Worm (Caenorhabditis elegans) whole organism, L4/young adult: Measurements from ENCODE around the gene skn-1.

Experiments
- W03F9.2 ChIP-seq: fragments of 150-350 bp; optimal IDR thresholded peaks from 2 replicates; lab custom pipeline; 2014; ENCODE audit warnings: missing biosample characterization, missing genetic modification characterization
- dao-5 ChIP-seq: sonication (generic microtip); optimal IDR thresholded peaks from 2 replicates; lab custom pipeline; 2016; ENCODE audit warnings: missing genotype, missing genetic modification characterization, moderate library complexity, missing compliant biosample characterization
- him-1 ChIP-seq: sonication (generic microtip); optimal IDR thresholded peaks from 2 replicates; lab custom pipeline; 2016; ENCODE audit warnings: missing genotype, missing genetic modification reagents, missing genetic modification characterization, missing compliant biosample characterization

skn-1 gene

DNA sequence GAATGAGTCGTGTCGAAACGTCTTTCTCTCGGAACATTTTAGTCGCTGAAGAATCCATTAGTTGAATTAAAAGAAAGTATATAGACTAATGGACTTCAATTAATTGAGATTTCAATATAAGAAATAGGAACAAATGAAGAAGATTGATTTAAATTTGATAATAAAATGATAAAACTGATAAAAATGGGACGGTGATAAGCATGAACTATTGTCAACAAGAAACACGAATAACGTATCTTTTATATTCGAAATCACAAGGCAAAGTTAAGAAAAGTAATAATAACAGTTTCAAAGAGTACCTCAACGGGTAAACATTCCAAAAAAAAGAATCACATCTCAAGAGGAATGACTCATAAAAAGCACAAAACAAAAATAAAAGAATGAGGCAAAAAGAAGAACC is 9.3 kb upstream of the skn-1 start, which contains the start of gene T19E7.6:
TSS of gene T19E7.6 (minus strand) at position 45 of the 400 bp plus-strand sequence.
- TF ChIP-seq him-1 (tag; lab: Kevin White, UChicago), result no peak
- TF ChIP-seq dao-5 (tag; lab: Kevin White, UChicago), result no peak
- no peak for TF ChIP-seq W03F9.2

DNA sequence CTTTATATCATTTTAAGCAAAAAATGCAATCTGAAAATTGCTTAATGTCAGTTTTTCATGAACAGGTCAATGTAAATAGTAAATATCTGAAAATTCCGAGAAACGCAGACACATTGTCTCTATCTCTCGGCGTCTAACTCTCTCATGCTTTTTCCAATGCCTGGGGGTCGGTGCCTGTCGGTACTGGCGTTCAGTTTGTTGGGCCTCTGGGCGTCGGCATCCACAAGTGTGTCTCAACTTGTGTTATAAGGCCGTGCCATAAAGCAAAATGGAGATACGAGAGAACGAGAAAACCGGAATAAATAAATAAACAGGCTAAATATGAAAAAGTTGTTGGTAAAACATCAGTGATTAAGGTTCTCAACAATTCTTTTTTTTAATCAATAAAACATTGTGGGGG is 7.0 kb upstream of the skn-1 start:
- TF ChIP-seq dao-5 (tag; lab: Kevin White, UChicago) (no peak), W03F9.2 (no peak), him-1 (tag; lab: Kevin White, UChicago) (no peak)

DNA sequence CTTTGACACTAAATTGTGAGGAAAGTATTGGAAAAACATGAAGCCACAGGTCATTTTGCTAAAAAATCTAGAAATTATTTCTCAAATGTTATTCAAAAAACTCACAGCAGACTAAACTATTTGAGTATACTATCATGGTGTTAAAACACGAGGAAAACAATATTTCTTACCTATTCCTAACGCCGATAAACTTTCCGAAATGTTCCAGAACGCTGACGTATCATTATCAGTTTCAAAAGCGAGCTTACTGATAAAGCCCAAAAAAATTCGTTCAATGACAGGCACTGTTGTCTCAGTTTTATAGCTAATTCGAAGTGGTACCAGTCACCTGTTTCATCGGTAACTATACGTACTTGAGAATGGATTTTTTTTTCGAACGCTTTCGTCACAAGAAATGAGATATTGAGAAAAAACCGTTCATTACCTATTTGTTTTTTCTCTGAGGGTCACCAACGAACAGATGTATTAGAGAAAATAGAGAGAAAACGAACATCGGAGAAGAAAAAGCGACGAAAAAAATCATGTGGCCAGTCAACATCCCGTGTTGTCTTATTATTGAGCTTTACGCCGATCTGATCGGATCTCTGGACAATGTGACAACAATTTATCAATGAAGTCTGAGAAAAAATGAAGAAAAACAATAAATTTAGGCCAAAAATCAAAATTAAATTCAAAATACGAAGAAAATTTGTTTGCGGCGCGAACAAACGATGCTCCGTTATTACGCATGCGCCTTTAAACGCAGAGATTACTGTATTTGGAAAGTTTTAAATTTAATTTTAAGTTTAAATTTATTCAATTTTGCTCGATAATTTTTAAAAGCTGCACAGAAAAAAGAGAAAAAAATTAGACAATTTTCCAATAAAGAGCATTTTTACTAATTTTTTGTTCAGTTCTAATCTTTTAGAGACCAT is 6.2 kb upstream of the skn-1 start:
- TF ChIP-seq him-1 (tag; lab: Kevin White, UChicago) (no peak), W03F9.2 (peak; percentile 11)

DNA sequence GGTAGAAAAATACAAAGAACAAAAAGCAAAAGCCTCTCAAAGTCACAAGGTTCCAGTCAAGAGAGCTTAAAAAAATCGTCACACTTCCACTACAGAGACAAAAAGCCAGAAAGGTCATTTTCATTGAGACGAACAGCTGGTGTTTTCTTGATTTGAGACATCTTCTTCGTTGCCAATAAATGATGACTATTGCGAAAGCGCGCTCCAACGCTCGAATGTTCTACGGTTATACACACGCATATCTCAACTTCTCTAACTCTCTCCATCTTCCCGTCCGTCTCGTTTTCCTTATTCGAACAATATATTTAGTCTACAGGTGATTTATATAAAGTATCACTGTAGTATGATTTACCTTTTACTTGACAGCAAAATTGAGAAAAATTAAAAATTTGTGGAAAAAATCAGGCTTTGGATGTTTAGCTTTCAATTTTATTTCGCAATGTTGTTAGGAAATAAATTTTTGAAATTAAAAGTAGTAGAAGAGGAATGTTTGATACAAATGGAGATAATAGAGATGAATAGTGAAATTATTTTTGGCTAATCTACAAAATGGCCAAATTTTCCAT is 5.3 kb upstream of the skn-1 start:
- TF ChIP-seq W03F9.2 (peak; percentile 32), him-1 (tag; lab: Kevin White, UChicago) (no peak)

DNA sequence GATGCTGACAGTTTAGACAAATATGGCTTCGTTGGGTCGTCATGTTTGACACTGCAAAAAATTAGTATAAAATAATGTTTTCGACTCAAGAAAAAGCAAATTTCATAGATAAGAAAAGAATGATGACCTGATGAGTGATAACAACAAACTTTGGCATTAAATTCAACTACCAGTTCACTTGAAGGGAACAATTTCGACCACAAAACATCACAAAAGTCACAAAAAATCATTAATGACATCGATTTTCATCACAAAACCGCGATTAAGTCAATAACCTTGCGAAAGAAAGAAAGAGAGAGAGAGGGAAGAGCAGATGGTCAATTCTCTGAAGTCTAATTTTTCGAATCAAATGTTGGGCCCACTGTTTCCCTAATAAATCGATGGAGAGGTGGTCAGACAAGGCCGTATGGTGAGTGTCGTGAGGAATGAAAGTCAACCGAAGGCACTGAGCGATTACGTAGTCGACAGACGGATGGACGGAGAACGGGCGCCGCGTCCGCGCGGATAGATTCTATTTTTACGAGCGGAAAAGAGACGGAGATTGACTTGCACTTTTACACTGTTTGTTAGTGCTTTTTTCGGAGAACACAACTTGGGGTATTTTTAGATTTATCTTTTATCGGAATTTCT is 4.3 kb upstream of the skn-1 start, which contains the start of gene bec-1:
TSS of gene bec-1 (minus strand) at position 51 of the 630 bp plus-strand sequence.
- TF ChIP-seq him-1 (tag; lab: Kevin White, UChicago) (no peak), dao-5 (tag; lab: Kevin White, UChicago) (no peak), W03F9.2 (no peak)

DNA sequence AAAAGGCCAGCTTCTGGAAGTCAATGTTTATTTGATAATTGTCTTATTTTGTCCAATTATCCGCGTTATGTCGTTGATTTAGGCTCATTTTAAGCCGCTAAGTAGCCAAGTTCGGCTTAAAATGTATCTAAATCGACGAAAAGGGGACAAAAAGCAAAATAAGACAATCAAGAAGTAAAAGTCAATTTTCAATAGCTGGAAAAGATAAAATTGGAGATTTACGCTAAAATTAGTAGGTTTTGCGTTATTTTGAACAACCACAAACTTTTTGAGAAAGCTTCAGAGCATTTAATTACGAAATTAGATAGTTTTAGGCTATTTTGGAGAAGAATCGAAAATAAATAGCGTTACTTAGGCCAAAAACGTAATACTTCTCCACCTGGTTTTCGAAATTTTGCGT is 2.7 kb upstream of the skn-1 start:
- TF ChIP-seq W03F9.2, result no peak
- TF ChIP-seq him-1 (tag; lab: Kevin White, UChicago), result no peak
- no peak for TF ChIP-seq dao-5 (tag; lab: Kevin White, UChicago)

DNA sequence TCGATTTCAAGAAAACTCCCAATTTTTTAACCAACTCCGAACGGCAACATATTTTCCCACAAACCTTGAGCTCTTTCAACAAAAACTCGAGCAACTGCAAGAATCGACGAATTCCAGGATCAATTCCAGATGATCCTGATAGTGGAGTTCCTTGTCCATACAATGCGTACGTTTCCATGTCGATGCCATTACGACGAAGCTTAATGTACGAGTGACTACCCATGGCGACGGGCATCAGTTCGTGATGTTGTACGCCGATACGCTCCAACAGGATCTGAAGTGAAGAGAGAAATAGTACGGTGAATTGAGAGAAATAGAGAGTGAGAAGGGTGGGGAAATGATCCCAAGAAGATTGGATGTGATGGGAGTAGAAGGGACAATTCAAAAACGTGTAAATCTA is 1.9 kb upstream of the skn-1 start:
- no peak for TF ChIP-seq dao-5 (tag; lab: Kevin White, UChicago)
- TF ChIP-seq him-1 (tag; lab: Kevin White, UChicago), result no peak
- no peak for TF ChIP-seq W03F9.2

DNA sequence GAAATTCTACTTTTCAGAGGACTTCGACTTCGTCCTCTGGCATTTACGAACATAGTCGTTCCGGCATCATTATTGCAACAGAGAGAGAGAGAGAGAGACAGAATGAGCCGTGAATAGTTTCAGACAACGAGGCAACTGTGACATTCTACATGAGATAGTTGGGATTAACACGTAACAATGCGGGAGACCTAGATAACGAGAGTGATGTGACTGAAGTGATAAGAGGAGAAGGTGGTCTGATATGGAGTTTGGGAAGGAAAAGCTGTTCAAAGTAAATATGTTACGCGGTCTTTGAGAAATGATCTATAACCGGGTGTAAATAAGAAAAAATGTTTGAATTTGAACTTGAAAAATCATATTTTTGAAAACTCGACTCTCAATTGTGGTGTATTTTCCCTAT is 723 bp downstream of the skn-1 start:
- TF ChIP-seq dao-5 (tag; lab: Kevin White, UChicago) (no peak), him-1 (tag; lab: Kevin White, UChicago) (no peak), W03F9.2 (no peak)

DNA sequence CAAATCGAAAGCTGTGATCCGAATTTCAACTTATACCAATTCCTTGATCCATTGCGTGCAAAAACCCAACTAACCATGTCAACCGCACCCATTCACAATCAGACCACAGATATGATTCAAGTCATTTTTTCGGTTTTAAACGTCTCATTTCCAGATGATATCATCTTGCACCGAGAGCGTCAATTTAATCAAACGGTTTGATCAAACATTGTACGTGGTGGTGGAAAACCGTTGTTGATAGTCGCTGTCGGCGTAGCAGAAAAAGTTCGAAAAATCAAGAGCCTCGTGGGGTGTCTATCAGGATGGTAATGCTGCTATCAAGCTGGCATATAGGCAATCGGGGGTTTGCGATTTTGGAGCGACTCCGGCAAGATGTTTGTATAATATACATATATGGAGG is 1.3 kb downstream of the skn-1 start:
- TF ChIP-seq him-1 (tag; lab: Kevin White, UChicago) (no peak), dao-5 (tag; lab: Kevin White, UChicago) (no peak), W03F9.2 (no peak)

DNA sequence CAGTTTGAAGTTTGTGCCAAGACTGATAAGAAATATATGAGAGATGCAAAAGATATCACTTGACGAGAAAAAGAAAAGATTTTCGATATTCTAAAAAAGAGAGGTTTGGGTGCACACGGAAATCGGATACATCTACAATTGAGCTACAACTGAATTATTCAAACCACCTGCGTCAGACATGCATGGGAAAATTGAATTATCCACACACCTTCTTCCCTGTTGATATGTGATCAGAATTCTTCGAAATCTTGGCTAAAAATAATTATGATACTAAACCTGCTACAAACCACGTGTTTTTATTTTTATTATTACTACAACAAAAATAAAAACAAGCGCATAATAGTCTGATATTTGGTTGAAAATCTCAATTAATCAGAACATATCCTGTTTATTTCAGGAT is 2.0 kb downstream of the skn-1 start:
- no peak for TF ChIP-seq dao-5 (tag; lab: Kevin White, UChicago)
- no peak for TF ChIP-seq W03F9.2
- no peak for TF ChIP-seq him-1 (tag; lab: Kevin White, UChicago)

DNA sequence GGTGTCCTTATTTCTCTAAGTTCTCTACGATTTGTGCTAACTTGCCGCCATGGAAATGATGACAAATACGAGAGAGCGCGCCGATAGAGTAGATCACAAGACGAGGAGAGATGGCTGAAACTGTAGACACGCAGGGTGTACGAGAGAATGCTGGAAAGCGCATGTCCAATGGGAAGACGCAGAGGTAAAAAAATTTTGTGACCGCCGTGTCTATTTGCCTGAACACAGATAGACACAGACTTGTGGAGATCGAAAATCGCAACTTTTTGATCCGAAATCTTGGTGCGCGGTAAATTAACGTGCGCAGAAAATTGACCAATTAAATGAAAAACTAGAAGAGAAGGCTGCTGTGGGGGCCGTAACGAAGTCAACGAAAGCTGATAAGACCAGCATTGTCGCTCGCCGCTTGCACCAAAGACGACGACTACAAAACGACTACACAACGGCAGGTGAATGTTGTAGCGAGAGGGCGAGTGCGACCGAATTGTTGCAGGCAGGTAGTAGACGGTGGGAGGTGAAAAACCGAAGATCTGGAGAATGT is 3.0 kb downstream of the skn-1 start:
- TF ChIP-seq dao-5 (tag; lab: Kevin White, UChicago) (no peak), W03F9.2 (no peak), him-1 (tag; lab: Kevin White, UChicago) (no peak)

DNA sequence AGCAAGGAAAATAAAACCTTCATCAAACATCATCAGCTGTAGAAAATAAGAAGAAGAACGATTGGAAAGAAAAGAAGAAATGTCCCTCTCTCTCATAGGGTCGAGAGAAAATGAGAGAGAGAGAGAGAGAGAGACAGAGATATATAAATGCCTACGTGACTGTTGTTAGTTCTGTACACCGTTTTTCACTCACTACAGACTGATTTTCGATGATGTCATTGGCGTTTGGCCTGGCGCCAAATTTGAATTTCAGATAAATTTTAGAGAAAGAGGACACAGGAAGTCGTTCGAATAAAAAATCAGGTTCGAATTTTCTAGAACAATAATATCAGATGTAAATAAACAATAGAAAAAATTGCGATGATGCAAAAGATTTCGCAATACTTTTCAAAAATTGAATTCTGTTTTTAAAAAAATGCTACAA is 4.2 kb downstream of the skn-1 start:
- no peak for TF ChIP-seq W03F9.2
- TF ChIP-seq dao-5 (tag; lab: Kevin White, UChicago), result no peak
- TF ChIP-seq him-1 (tag; lab: Kevin White, UChicago), result no peak

DNA sequence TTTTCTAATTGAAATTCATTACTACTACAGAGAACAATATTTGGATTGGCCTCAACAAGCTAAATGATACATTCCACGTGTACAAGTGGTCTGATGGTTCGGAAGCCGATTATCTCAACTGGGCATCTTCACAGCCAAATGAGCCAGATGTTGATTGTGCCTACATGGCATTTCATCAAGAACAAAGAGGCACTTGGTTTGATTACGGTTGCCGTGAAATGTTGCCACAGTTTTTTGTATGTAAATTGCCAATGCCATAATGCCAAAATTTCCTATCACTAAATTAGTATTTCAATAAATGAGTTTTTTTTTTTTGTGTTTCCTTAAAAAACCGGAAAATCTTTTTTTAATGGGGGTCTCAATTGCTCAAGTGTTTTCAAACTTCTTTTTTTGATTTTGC is 5.5 kb downstream of the skn-1 start:
- no peak for TF ChIP-seq W03F9.2
- no peak for TF ChIP-seq him-1 (tag; lab: Kevin White, UChicago)
- TF ChIP-seq dao-5 (tag; lab: Kevin White, UChicago), result no peak

DNA sequence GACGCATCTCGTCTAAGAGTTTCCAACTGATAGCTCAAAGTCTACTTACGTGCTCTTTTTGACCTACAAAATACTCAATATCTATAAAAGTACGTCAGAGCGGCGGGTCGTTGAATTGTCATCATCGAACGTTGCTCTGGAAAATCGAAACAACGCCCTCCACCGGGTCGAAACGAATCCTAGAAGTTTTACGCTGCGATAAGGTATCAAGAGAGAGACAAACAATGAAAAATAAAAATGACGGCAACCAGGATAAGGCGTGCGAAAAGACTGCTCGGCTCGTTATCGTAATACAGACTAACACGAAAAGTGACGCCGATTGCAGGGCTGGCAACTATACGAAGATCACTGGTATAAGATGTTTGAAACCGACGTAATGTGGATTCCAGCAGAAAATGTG is 6.0 kb downstream of the skn-1 start:
- TF ChIP-seq W03F9.2 (no peak), him-1 (tag; lab: Kevin White, UChicago) (no peak), dao-5 (tag; lab: Kevin White, UChicago) (no peak)
